Fruit fly (Drosophila melanogaster): Measurements from ENCODE around the gene CG13887.

The CG13887 gene

dm6 chr3L:820332-820731 lies 17.3 kb upstream of the CG13887 start (continued):
- no peak for TF ChIP-seq gcm2 (GFP tag; optimal IDR thresholded peaks at IDR 0.05)
- peak; percentile 47 for TF ChIP-seq CG17802 (tag; optimal IDR thresholded peaks at IDR 0.05)
- no peak for TF ChIP-seq ERR (GFP tag; optimal IDR thresholded peaks at IDR 0.05)
- peak; percentile 66 for TF ChIP-seq grau (tag; optimal IDR thresholded peaks at IDR 0.05)
- no peak for TF ChIP-seq Dref (GFP tag; IDR thresholded peaks at IDR 0.05)
- TF ChIP-seq jumu (GFP tag; optimal IDR thresholded peaks at IDR 0.05) = no peak
- TF ChIP-seq vvl (GFP tag; IDR thresholded peaks at IDR 0.05) = peak; percentile 91
- TF ChIP-seq kah (GFP tag; optimal IDR thresholded peaks at IDR 0.05) = peak; percentile 51
- TF ChIP-seq ranshi (GFP tag; IDR thresholded peaks at IDR 0.05) = peak; percentile 64
- no peak for TF ChIP-seq CG4707 (GFP tag; optimal IDR thresholded peaks at IDR 0.05)
- no peak for TF ChIP-seq ham (GFP tag; IDR thresholded peaks at IDR 0.05)
- TF ChIP-seq CG11695 (GFP tag; IDR thresholded peaks at IDR 0.05) = peak; percentile 62; the same call in 1 of the 3 replicates
- TF ChIP-seq CG34422 (GFP tag; IDR thresholded peaks at IDR 0.05) = peak; percentile 84
- no peak for TF ChIP-seq sima (GFP tag; optimal IDR thresholded peaks at IDR 0.05)
- TF ChIP-seq lab (GFP tag; optimal IDR thresholded peaks at IDR 0.05) = peak; percentile 78
- peak; percentile 74 for TF ChIP-seq CoRest (tag; optimal IDR thresholded peaks at IDR 0.05)
- TF ChIP-seq aop (GFP tag; IDR thresholded peaks at IDR 0.05) = no peak
- TF ChIP-seq CG17568 (GFP tag; optimal IDR thresholded peaks at IDR 0.05) = peak; percentile 36
- peak; percentile 50 for TF ChIP-seq CG1233 (GFP tag; optimal IDR thresholded peaks at IDR 0.05)
- no peak for TF ChIP-seq CG17612 (GFP tag; IDR thresholded peaks at IDR 0.05)
- peak; percentile 67 for TF ChIP-seq ssp (GFP tag; IDR thresholded peaks at IDR 0.05)
- TF ChIP-seq CG32767 (GFP tag; IDR thresholded peaks at IDR 0.05) = peak; percentile 71
- TF ChIP-seq CG14014 (GFP tag; IDR thresholded peaks at IDR 0.05) = peak; percentile 78
- peak; percentile 76 for TF ChIP-seq wor (GFP tag; IDR thresholded peaks at IDR 0.05)
- peak; percentile 67; the same call in 1 of the 2 replicates for TF ChIP-seq CG3847 (GFP tag; IDR thresholded peaks at IDR 0.05)
- TF ChIP-seq CG32532 (GFP tag; IDR thresholded peaks at IDR 0.05) = peak; percentile 73
- TF ChIP-seq Dll (GFP tag; IDR thresholded peaks at IDR 0.05; ENCODE audit: partially characterized antibody) = no peak
- TF ChIP-seq Lim3 (GFP tag; IDR thresholded peaks at IDR 0.05) = 0 out of 2 replicates have a peak, but pooled peaks have one; percentile 28
- TF ChIP-seq Sry-δ (GFP tag; optimal IDR thresholded peaks at IDR 0.05) = no peak
- peak; percentile 68 for TF ChIP-seq CG11247 (GFP tag; IDR thresholded peaks at IDR 0.05)
- peak; percentile 66 for TF ChIP-seq CG6813 (GFP tag; optimal IDR thresholded peaks at IDR 0.05)
- no peak for TF ChIP-seq CG14965 (GFP tag; optimal IDR thresholded peaks at IDR 0.05; ENCODE audit: borderline replicate concordance)
- TF ChIP-seq Trl (optimal IDR thresholded peaks at IDR 0.05) = no peak
- no peak for TF ChIP-seq Trl (GFP tag; optimal IDR thresholded peaks at IDR 0.05)
- no peak for TF ChIP-seq grn (GFP tag; optimal IDR thresholded peaks at IDR 0.05)
- peak; percentile 57 for TF ChIP-seq Max (GFP tag; optimal IDR thresholded peaks at IDR 0.05)
- TF ChIP-seq Doc2 (GFP tag; IDR thresholded peaks at IDR 0.05) = no peak
- no peak for TF ChIP-seq Dad (GFP tag; optimal IDR thresholded peaks at IDR 0.05)
- no peak for TF ChIP-seq hb (GFP tag; IDR thresholded peaks at IDR 0.05; ENCODE audit: partially characterized antibody)
- peak; percentile 65 for TF ChIP-seq CG14050 (GFP tag; IDR thresholded peaks at IDR 0.05)
- TF ChIP-seq CG10321 (GFP tag; IDR thresholded peaks at IDR 0.05) = no peak
- TF ChIP-seq CkIIα-i1 (GFP tag; IDR thresholded peaks at IDR 0.05) = no peak
- TF ChIP-seq CG10366 (GFP tag; IDR thresholded peaks at IDR 0.05) = peak; percentile 78
- TF ChIP-seq BEAF-32 (GFP tag; optimal IDR thresholded peaks at IDR 0.05) = no peak
- no peak for TF ChIP-seq CG8290 (GFP tag; optimal IDR thresholded peaks at IDR 0.05)
- TF ChIP-seq CG8290 (tag; optimal IDR thresholded peaks at IDR 0.05) = peak in 1 of 2 experiments; percentile 39
- no peak for TF ChIP-seq zfh2 (GFP tag; optimal IDR thresholded peaks at IDR 0.05)
- peak; percentile 81 for TF ChIP-seq ATbp (GFP tag; optimal IDR thresholded peaks at IDR 0.05)
- TF ChIP-seq CG30403 (GFP tag; optimal IDR thresholded peaks at IDR 0.05) = peak; percentile 68
- peak; percentile 52; the same call in 1 of the 2 replicates for TF ChIP-seq Oaz (GFP tag; IDR thresholded peaks at IDR 0.05)
- no peak for TF ChIP-seq CG12769 (tag; optimal IDR thresholded peaks at IDR 0.05)
- peak; percentile 80 for TF ChIP-seq Xrp1 (GFP tag; IDR thresholded peaks at IDR 0.05)
- TF ChIP-seq CG11093 (GFP tag; IDR thresholded peaks at IDR 0.05) = 0 out of 3 replicates have a peak, but pooled peaks have one; percentile 29
